Worm (Caenorhabditis elegans): ENCODE measurements around the gene ctg-2.

DNA sequence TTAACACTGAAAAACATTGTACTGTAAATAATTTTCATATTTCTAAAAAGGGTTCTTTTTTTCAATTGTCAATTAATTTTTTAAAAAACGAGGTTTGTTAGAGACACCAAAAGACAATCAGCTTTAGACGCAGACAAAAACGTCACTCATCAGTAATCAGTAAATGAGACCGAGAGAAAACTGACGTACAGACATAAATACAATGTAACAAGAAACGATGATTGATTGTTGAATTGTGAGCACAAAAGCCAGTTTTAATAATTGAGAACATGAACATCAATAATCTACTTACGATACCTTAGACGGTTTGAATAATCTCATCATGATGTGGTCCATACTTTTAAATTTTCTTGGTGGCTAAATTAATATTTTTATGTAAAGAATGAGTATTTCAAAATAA is 8.1 kb upstream of the ctg-2 start:
- TF ChIP-seq mep-1 (tag; optimal IDR thresholded peaks at IDR 0.05) (no peak), unc-39 (tag; optimal IDR thresholded peaks at IDR 0.05) (no peak), unc-62 (GFP tag; optimal IDR thresholded peaks at IDR 0.05) (no peak), lin-13 (tag; optimal IDR thresholded peaks at IDR 0.05) (no peak), nhr-237 (tag; optimal IDR thresholded peaks at IDR 0.05) (no peak), ztf-11 (tag; optimal IDR thresholded peaks at IDR 0.05) (no peak), mab-5 (tag; optimal IDR thresholded peaks at IDR 0.05) (no peak), snpc-4 (tag; optimal IDR thresholded peaks at IDR 0.05) (no peak), elt-1 (tag; optimal IDR thresholded peaks at IDR 0.05; ENCODE audit: borderline replicate concordance, insufficient read depth) (no peak), pha-4 (tag; optimal IDR thresholded peaks at IDR 0.05) (no peak)
